Fruit fly (Drosophila melanogaster): ENCODE data around the gene RpS26.

Gene RpS26

dm6 chr2L:18463610-18464009, 20.5 kb upstream of the RpS26 start:
- TF ChIP-seq Mnt (GFP tag; optimal IDR thresholded peaks at IDR 0.05) (no peak), CG7101 (tag; optimal IDR thresholded peaks at IDR 0.05) (no peak), CG14711 (tag; optimal IDR thresholded peaks at IDR 0.05) (no peak), bab1 (GFP tag; optimal IDR thresholded peaks at IDR 0.05) (no peak), CG1620 (GFP tag; optimal IDR thresholded peaks at IDR 0.05) (no peak), Hr96 (GFP tag; optimal IDR thresholded peaks at IDR 0.05) (no peak), kay (GFP tag; ENCODE audit: borderline replicate concordance) (no peak), ovo (GFP tag; optimal IDR thresholded peaks at IDR 0.05) (no peak), cnc (optimal IDR thresholded peaks at IDR 0.05) (no peak), CG5204 (GFP tag; optimal IDR thresholded peaks at IDR 0.05) (no peak), cic (GFP tag; optimal IDR thresholded peaks at IDR 0.05) (no peak), tj (GFP tag; optimal IDR thresholded peaks at IDR 0.05) (no peak), toe (GFP tag; optimal IDR thresholded peaks at IDR 0.05) (no peak), Crg-1 (GFP tag; optimal IDR thresholded peaks at IDR 0.05) (no peak), CG12768 (GFP tag; optimal IDR thresholded peaks at IDR 0.05) (no peak), Clk (GFP tag; optimal IDR thresholded peaks at IDR 0.05) (no peak), CG11617 (GFP tag; optimal IDR thresholded peaks at IDR 0.05) (no peak), CG33017 (tag; optimal IDR thresholded peaks at IDR 0.05) (no peak), CG7045 (GFP tag; optimal IDR thresholded peaks at IDR 0.05) (no peak)

dm6 chr2L:18459698-18460348, 16.7 kb upstream of the RpS26 start:
- TF ChIP-seq bab1 (GFP tag; optimal IDR thresholded peaks at IDR 0.05) (peak; percentile 15), pad (GFP tag; optimal IDR thresholded peaks at IDR 0.05) (peak; percentile 70), CG5204 (GFP tag; optimal IDR thresholded peaks at IDR 0.05) (peak; percentile 58), CG7101 (tag; optimal IDR thresholded peaks at IDR 0.05) (peak; percentile 88), CG33017 (tag; optimal IDR thresholded peaks at IDR 0.05) (peak; percentile 81), tj (GFP tag; optimal IDR thresholded peaks at IDR 0.05) (peak; percentile 67), CG11617 (GFP tag; optimal IDR thresholded peaks at IDR 0.05) (peak; percentile 80), Hr96 (GFP tag; optimal IDR thresholded peaks at IDR 0.05) (peak; percentile 58), Mnt (GFP tag; optimal IDR thresholded peaks at IDR 0.05) (peak; percentile 66), CG1620 (GFP tag; optimal IDR thresholded peaks at IDR 0.05) (peak; percentile 77), toe (GFP tag; optimal IDR thresholded peaks at IDR 0.05) (peak; percentile 70), kay (GFP tag; ENCODE audit: borderline replicate concordance) (peak; percentile 98), Crg-1 (GFP tag; optimal IDR thresholded peaks at IDR 0.05) (peak; percentile 95), cic (GFP tag; optimal IDR thresholded peaks at IDR 0.05) (peak; percentile 89), CG12768 (GFP tag; optimal IDR thresholded peaks at IDR 0.05) (peak; percentile 89), CG7045 (GFP tag; optimal IDR thresholded peaks at IDR 0.05) (peak; percentile 87), cnc (optimal IDR thresholded peaks at IDR 0.05) (no peak), ovo (GFP tag; optimal IDR thresholded peaks at IDR 0.05) (peak; percentile 90), CG14711 (tag; optimal IDR thresholded peaks at IDR 0.05) (peak; percentile 73), Clk (GFP tag; optimal IDR thresholded peaks at IDR 0.05) (peak; percentile 78)

- TF ChIP-seq cic (GFP tag; optimal IDR thresholded peaks at IDR 0.05) (no peak), toe (GFP tag; optimal IDR thresholded peaks at IDR 0.05) (no peak), CG14711 (tag; optimal IDR thresholded peaks at IDR 0.05) (no peak), pad (GFP tag; optimal IDR thresholded peaks at IDR 0.05) (no peak), bab1 (GFP tag; optimal IDR thresholded peaks at IDR 0.05) (no peak), CG1620 (GFP tag; optimal IDR thresholded peaks at IDR 0.05) (no peak), Hr96 (GFP tag; optimal IDR thresholded peaks at IDR 0.05) (no peak), ovo (GFP tag; optimal IDR thresholded peaks at IDR 0.05) (no peak), CG5204 (GFP tag; optimal IDR thresholded peaks at IDR 0.05) (no peak), kay (GFP tag; ENCODE audit: borderline replicate concordance) (no peak), cnc (optimal IDR thresholded peaks at IDR 0.05) (no peak), CG33017 (tag; optimal IDR thresholded peaks at IDR 0.05) (no peak), CG11617 (GFP tag; optimal IDR thresholded peaks at IDR 0.05) (no peak), CG12768 (GFP tag; optimal IDR thresholded peaks at IDR 0.05) (no peak), Clk (GFP tag; optimal IDR thresholded peaks at IDR 0.05) (no peak)
Measured at dm6 chr2L:18458527-18458926, 15.4 kb upstream of the RpS26 start.

- TF ChIP-seq ovo (GFP tag; optimal IDR thresholded peaks at IDR 0.05) (no peak), CG14711 (tag; optimal IDR thresholded peaks at IDR 0.05) (no peak), Mnt (GFP tag; optimal IDR thresholded peaks at IDR 0.05) (peak; percentile 4), kay (GFP tag; ENCODE audit: borderline replicate concordance) (peak; percentile 59), toe (GFP tag; optimal IDR thresholded peaks at IDR 0.05) (peak; percentile 2), Hr96 (GFP tag; optimal IDR thresholded peaks at IDR 0.05) (peak; percentile 38), CG5204 (GFP tag; optimal IDR thresholded peaks at IDR 0.05) (no peak), CG12768 (GFP tag; optimal IDR thresholded peaks at IDR 0.05) (peak; percentile 88), cic (GFP tag; optimal IDR thresholded peaks at IDR 0.05) (peak; percentile 70), pad (GFP tag; optimal IDR thresholded peaks at IDR 0.05) (no peak), bab1 (GFP tag; optimal IDR thresholded peaks at IDR 0.05) (no peak), CG7045 (GFP tag; optimal IDR thresholded peaks at IDR 0.05) (peak; percentile 41), tj (GFP tag; optimal IDR thresholded peaks at IDR 0.05) (peak; percentile 50), Clk (GFP tag; optimal IDR thresholded peaks at IDR 0.05) (no peak), CG33017 (tag; optimal IDR thresholded peaks at IDR 0.05) (peak; percentile 62), CG7101 (tag; optimal IDR thresholded peaks at IDR 0.05) (peak; percentile 29)
Measured at dm6 chr2L:18456932-18457583, 14.0 kb upstream of the RpS26 start.
